Fruit fly (Drosophila melanogaster) whole organism, embryonic: ENCODE measurements around the gene CG15449.

Source experiments
- Adf1 ChIP-seq: fragments of 200-800 bp; sonication (Bioruptor generic); IDR thresholded peaks from 2 replicates; pipeline ENCODE4 v1.3.6; 2022; ENCODE audit warnings: missing biosample characterization, missing genetic modification characterization
- B-H1 ChIP-seq: fragments of 200-800 bp; sonication (Bioruptor generic); IDR thresholded peaks from 3 replicates; pipeline ENCODE4 v1.3.6; 2022; ENCODE audit warnings: missing biosample characterization, missing genetic modification characterization
- CG10979 ChIP-seq: fragments of 200-800 bp; sonication (Bioruptor generic); optimal IDR thresholded peaks from 2 replicates; lab custom pipeline; 2018; ENCODE audit warnings: missing biosample characterization, mild to moderate bottlenecking, missing genetic modification characterization, moderate library complexity
- CG12071 ChIP-seq: fragments of 200-800 bp; sonication (Bioruptor generic); optimal IDR thresholded peaks from 3 replicates; lab custom pipeline; 2018; ENCODE audit warnings: missing biosample characterization, mild to moderate bottlenecking, missing genetic modification characterization
- CG12659 ChIP-seq: fragments of 200-800 bp; sonication (Bioruptor generic); optimal IDR thresholded peaks from 3 replicates; lab custom pipeline; 2017; ENCODE audit warnings: mild to moderate bottlenecking, missing biosample characterization, missing genetic modification reagents, missing genetic modification characterization
- CG14014 ChIP-seq: fragments of 200-800 bp; sonication (Bioruptor generic); IDR thresholded peaks from 2 replicates; pipeline ENCODE4 v1.3.6; 2022; ENCODE audit warnings: missing biosample characterization, missing genetic modification characterization
- CG14710 ChIP-seq: fragments of 200-800 bp; sonication (Bioruptor generic); optimal IDR thresholded peaks from 3 replicates; lab custom pipeline; 2019; ENCODE audit warnings: missing biosample characterization, mild to moderate bottlenecking, missing genetic modification characterization, moderate library complexity
- CG16813 ChIP-seq: fragments of 200-800 bp; sonication (Bioruptor generic); IDR thresholded peaks from 3 replicates; pipeline ENCODE4 v1.3.6; 2022; ENCODE audit warnings: missing biosample characterization, missing genetic modification characterization; ENCODE audit not compliant: partially characterized antibody
- CG16863 ChIP-seq: fragments of 200-800 bp; sonication (Bioruptor generic); optimal IDR thresholded peaks from 3 replicates; lab custom pipeline; 2016; ENCODE audit warnings: missing biosample characterization, missing genetic modification characterization
- CG18619 ChIP-seq: fragments of 200-800 bp; sonication (Bioruptor generic); optimal IDR thresholded peaks from 3 replicates; lab custom pipeline; 2017; ENCODE audit warnings: missing biosample characterization, mild to moderate bottlenecking, missing genetic modification characterization
- CG2116 ChIP-seq: fragments of 200-800 bp; sonication (Bioruptor generic); optimal IDR thresholded peaks from 3 replicates; lab custom pipeline; 2018; ENCODE audit warnings: missing biosample characterization, mild to moderate bottlenecking, missing genetic modification characterization
- CG31365 ChIP-seq: fragments of 200-800 bp; sonication (Bioruptor generic); optimal IDR thresholded peaks from 2 replicates; lab custom pipeline; 2018; ENCODE audit warnings: missing biosample characterization, mild to moderate bottlenecking, missing genetic modification characterization
- CG32532 ChIP-seq: fragments of 200-800 bp; sonication (Bioruptor generic); IDR thresholded peaks from 2 replicates; pipeline ENCODE4 v1.3.6; 2022; ENCODE audit warnings: missing biosample characterization, missing genetic modification characterization
- CG32767 ChIP-seq: fragments of 200-800 bp; sonication (Bioruptor generic); IDR thresholded peaks from 2 replicates; pipeline ENCODE4 v1.3.6; 2022; ENCODE audit warnings: missing biosample characterization, missing genetic modification characterization
- CG3407 ChIP-seq: fragments of 200-800 bp; sonication (Bioruptor generic); optimal IDR thresholded peaks from 2 replicates; lab custom pipeline; 2018; ENCODE audit warnings: missing biosample characterization, mild to moderate bottlenecking, missing genetic modification characterization
- CG34224 ChIP-seq: fragments of 200-800 bp; sonication (Bioruptor generic); IDR thresholded peaks from 3 replicates; pipeline ENCODE4 v1.3.6; 2022; ENCODE audit warnings: missing biosample characterization, missing genetic modification characterization; ENCODE audit not compliant: partially characterized antibody
- CG6175 ChIP-seq: fragments of 200-800 bp; sonication (Bioruptor generic); IDR thresholded peaks from 3 replicates; pipeline ENCODE4 v1.3.6; 2022; ENCODE audit warnings: missing biosample characterization, missing genetic modification characterization
- CG6689 ChIP-seq: fragments of 200-800 bp; sonication (Bioruptor generic); IDR thresholded peaks from 2 replicates; pipeline ENCODE4 v1.3.6; 2022; ENCODE audit warnings: missing biosample characterization, missing genetic modification characterization
- CG6791 ChIP-seq: fragments of 200-800 bp; sonication (Bioruptor generic); IDR thresholded peaks from 3 replicates; pipeline ENCODE4 v1.3.6; 2022; ENCODE audit warnings: missing biosample characterization, missing genetic modification characterization; ENCODE audit not compliant: partially characterized antibody
- CG8290 ChIP-seq, 3 experiments: fragments of 200-800 bp; sonication (Bioruptor generic); optimal IDR thresholded peaks; 2 replicates each; lab custom pipeline; 2016 to 2019; ENCODE audit warnings: missing biosample characterization in 3 of 3, missing genetic modification characterization in 3 of 3, mild to moderate bottlenecking in 2 of 3, moderate library complexity in 1 of 3
- Chrac-16 ChIP-seq: fragments of 200-800 bp; sonication (Bioruptor generic); optimal IDR thresholded peaks from 3 replicates; lab custom pipeline; 2016; ENCODE audit warnings: missing biosample characterization, missing genetic modification characterization
- Dfd ChIP-seq, 2 experiments: fragments of >200 bp; optimal IDR thresholded peaks; 2 replicates each; lab custom pipeline; 2017; ENCODE audit warnings: missing biosample characterization in 2 of 2, missing genetic modification characterization in 2 of 2
- Doc2 ChIP-seq: fragments of 200-800 bp; sonication (Bioruptor generic); IDR thresholded peaks from 2 replicates; pipeline ENCODE4 v1.3.6; 2022; ENCODE audit warnings: missing biosample characterization, missing genetic modification characterization
- Dp ChIP-seq: fragments of 200-800 bp; sonication (Bioruptor generic); optimal IDR thresholded peaks from 2 replicates; lab custom pipeline; 2018; ENCODE audit warnings: missing biosample characterization, mild to moderate bottlenecking, missing genetic modification characterization, moderate library complexity
- Dref ChIP-seq: fragments of 200-800 bp; sonication (Bioruptor generic); IDR thresholded peaks from 2 replicates; pipeline ENCODE4 v1.3.6; 2022; ENCODE audit warnings: missing biosample characterization, missing genetic modification characterization
- Ets65A ChIP-seq: fragments of 200-800 bp; sonication (Bioruptor generic); peaks from one replicate; lab custom pipeline; 2016; ENCODE audit warnings: missing biosample characterization, missing genetic modification characterization
- HLH4C ChIP-seq: fragments of 200-800 bp; sonication (Bioruptor generic); IDR thresholded peaks from 3 replicates; pipeline ENCODE4 v1.3.6; 2022; ENCODE audit warnings: missing biosample characterization, missing genetic modification characterization; ENCODE audit not compliant: partially characterized antibody
- MESR4 ChIP-seq: fragments of 200-800 bp; sonication (Bioruptor generic); optimal IDR thresholded peaks from 2 replicates; lab custom pipeline; 2018; ENCODE audit warnings: missing biosample characterization, mild to moderate bottlenecking, missing genetic modification characterization, moderate library complexity
- Med ChIP-seq: fragments of 200-800 bp; sonication (Bioruptor generic); peaks from one replicate; lab custom pipeline; 2016; ENCODE audit warnings: missing biosample characterization, missing genetic modification characterization, mild to moderate bottlenecking, inconsistent platforms, moderate library complexity
- Opbp ChIP-seq: fragments of 200-800 bp; sonication (Bioruptor generic); IDR thresholded peaks from 3 replicates; pipeline ENCODE4 v1.3.6; 2022; ENCODE audit warnings: missing biosample characterization, missing genetic modification characterization; ENCODE audit not compliant: partially characterized antibody
- Ravus ChIP-seq: fragments of 200-800 bp; sonication (Bioruptor generic); IDR thresholded peaks from 2 replicates; pipeline ENCODE4 v1.3.6; 2022; ENCODE audit warnings: missing biosample characterization, missing genetic modification characterization
- ac ChIP-seq: fragments of 200-800 bp; sonication (Bioruptor generic); optimal IDR thresholded peaks from 3 replicates; lab custom pipeline; 2017; ENCODE audit warnings: missing biosample characterization, mild to moderate bottlenecking, missing genetic modification characterization
- ato ChIP-seq: fragments of 200-800 bp; sonication (Bioruptor generic); IDR thresholded peaks from 2 replicates; pipeline ENCODE4 v1.3.6; 2022; ENCODE audit warnings: missing biosample characterization, missing genetic modification characterization; ENCODE audit not compliant: partially characterized antibody
- fd102C ChIP-seq: fragments of 200-800 bp; sonication (Bioruptor generic); optimal IDR thresholded peaks from 2 replicates; lab custom pipeline; 2018; ENCODE audit warnings: missing biosample characterization, mild to moderate bottlenecking, missing genetic modification characterization, moderate library complexity
- gcm ChIP-seq: fragments of 200-800 bp; sonication (Bioruptor generic); optimal IDR thresholded peaks from 2 replicates; lab custom pipeline; 2019; ENCODE audit warnings: missing biosample characterization, mild to moderate bottlenecking, missing genetic modification characterization, moderate library complexity
- gfzf ChIP-seq: fragments of 200-800 bp; sonication (Bioruptor generic); optimal IDR thresholded peaks from 2 replicates; lab custom pipeline; 2016; ENCODE audit warnings: missing biosample characterization, mild to moderate bottlenecking, missing genetic modification characterization, moderate library complexity
- hbn ChIP-seq: fragments of 200-800 bp; sonication (Bioruptor generic); IDR thresholded peaks from 2 replicates; pipeline ENCODE4 v1.3.6; 2022; ENCODE audit warnings: missing biosample characterization, missing genetic modification characterization; ENCODE audit not compliant: partially characterized antibody
- inv ChIP-seq: fragments of 200-800 bp; sonication (Bioruptor generic); IDR thresholded peaks from 2 replicates; pipeline ENCODE4 v1.3.6; 2022; ENCODE audit warnings: missing biosample characterization, missing genetic modification characterization; ENCODE audit not compliant: partially characterized antibody
- knrl ChIP-seq: fragments of 200-800 bp; sonication (Bioruptor generic); IDR thresholded peaks from 3 replicates; pipeline ENCODE4 v1.3.6; 2022; ENCODE audit warnings: missing biosample characterization, missing genetic modification characterization; ENCODE audit not compliant: partially characterized antibody
- lab ChIP-seq: fragments of 200-800 bp; sonication (Bioruptor generic); optimal IDR thresholded peaks from 3 replicates; lab custom pipeline; 2017; ENCODE audit warnings: missing biosample characterization, missing genetic modification characterization, mild to moderate bottlenecking, moderate library complexity, missing genetic modification reagents
- nau ChIP-seq: fragments of 200-800 bp; sonication (Bioruptor generic); optimal IDR thresholded peaks from 3 replicates; lab custom pipeline; 2017; ENCODE audit warnings: missing biosample characterization, mild to moderate bottlenecking, missing genetic modification characterization, missing genetic modification reagents
- p53 ChIP-seq: fragments of 200-800 bp; sonication (Bioruptor generic); optimal IDR thresholded peaks from 2 replicates; lab custom pipeline; 2016; ENCODE audit warnings: missing biosample characterization, missing genetic modification characterization
- pzg ChIP-seq: fragments of 200-800 bp; sonication (Bioruptor generic); optimal IDR thresholded peaks from 3 replicates; lab custom pipeline; 2018; ENCODE audit warnings: missing biosample characterization, mild to moderate bottlenecking, missing genetic modification characterization, moderate library complexity
- stwl ChIP-seq: fragments of 200-800 bp; sonication (Bioruptor generic); optimal IDR thresholded peaks from 3 replicates; lab custom pipeline; 2018; ENCODE audit warnings: missing biosample characterization, mild to moderate bottlenecking, missing genetic modification characterization, moderate library complexity
- sug ChIP-seq: fragments of 200-800 bp; optimal IDR thresholded peaks from 2 replicates; lab custom pipeline; 2019; ENCODE audit warnings: missing biosample characterization, mild to moderate bottlenecking, missing genetic modification characterization, moderate library complexity
- tgo ChIP-seq: fragments of 200-800 bp; sonication (Bioruptor generic); IDR thresholded peaks from 3 replicates; pipeline ENCODE4 v1.3.6; 2022; ENCODE audit warnings: missing biosample characterization, missing genetic modification characterization
- unc-4 ChIP-seq: fragments of 200-800 bp; sonication (Bioruptor generic); IDR thresholded peaks from 2 replicates; pipeline ENCODE4 v1.3.6; 2022; ENCODE audit warnings: missing biosample characterization, missing genetic modification characterization; ENCODE audit not compliant: partially characterized antibody
- zen2 ChIP-seq: fragments of 200-800 bp; sonication (Bioruptor generic); IDR thresholded peaks from 3 replicates; pipeline ENCODE4 v1.3.6; 2022; ENCODE audit warnings: missing biosample characterization, missing genetic modification characterization; ENCODE audit not compliant: partially characterized antibody

Gene CG15449

DNA sequence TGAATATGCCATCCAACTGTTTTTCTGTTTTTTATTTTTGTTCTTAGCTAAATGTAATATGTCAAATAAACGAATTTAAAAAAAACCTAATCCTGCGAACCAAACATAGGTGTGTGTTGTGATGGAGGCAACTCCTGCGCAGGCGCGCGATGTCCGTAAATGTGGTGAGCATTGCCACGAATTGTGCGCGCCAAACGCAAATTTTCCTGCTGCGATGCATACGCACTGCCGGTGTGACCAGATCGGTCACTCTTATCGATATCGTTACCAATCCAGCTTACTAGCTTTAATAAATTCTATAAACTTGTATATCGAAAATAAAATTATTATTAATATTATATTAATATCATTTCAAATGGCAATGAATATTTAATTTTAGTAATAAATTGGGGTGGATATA lies 5.8 kb downstream of the CG15449 start (continued):
- no peak for TF ChIP-seq zen2
- peak; percentile 9 for TF ChIP-seq pzg (GFP tag; lab: Kevin White, UChicago)
- no peak for TF ChIP-seq CG32532 (GFP tag; lab: Robert Waterston, UW)
- TF ChIP-seq stwl: peak; percentile 37
- TF ChIP-seq Doc2 (GFP tag; lab: Robert Waterston, UW): no peak
- TF ChIP-seq CG6791: peak; percentile 63; the same call in 1 of the 3 replicates
- TF ChIP-seq tgo (GFP tag; lab: Robert Waterston, UW): no peak
- no peak for TF ChIP-seq ac
- peak; percentile 19 for TF ChIP-seq Dp (GFP tag; lab: Kevin White, UChicago)
- TF ChIP-seq B-H1 (GFP tag; lab: Robert Waterston, UW): no peak
- peak; percentile 13; the same call in 1 of the 2 replicates for TF ChIP-seq hbn (GFP tag; lab: Robert Waterston, UW)
- TF ChIP-seq CG6175 (GFP tag; lab: Robert Waterston, UW): no peak

- TF ChIP-seq Med: peak; percentile 16
- TF ChIP-seq Dfd (GFP tag; optimal IDR thresholded peaks at IDR 0.05; lab: Kevin White, UChicago): no peak
- no peak for TF ChIP-seq Chrac-16
- 0 out of 3 replicates have a peak, but pooled peaks have one; percentile 43 for TF ChIP-seq Opbp
- TF ChIP-seq Ets65A (GFP tag; lab: Kevin White, UChicago): no peak
- no peak for TF ChIP-seq CG12071 (GFP tag; lab: Kevin White, UChicago)
- TF ChIP-seq inv (GFP tag; lab: Robert Waterston, UW): peak; percentile 53
- peak; percentile 21 for TF ChIP-seq CG12659 (GFP tag; lab: Kevin White, UChicago)
- no peak for TF ChIP-seq Adf1 (GFP tag; lab: Robert Waterston, UW)
- no peak for TF ChIP-seq CG6689 (GFP tag; lab: Robert Waterston, UW)
- TF ChIP-seq CG3407 (GFP tag; lab: Kevin White, UChicago): no peak
- TF ChIP-seq unc-4 (GFP tag; lab: Robert Waterston, UW): peak; percentile 43; the same call in 1 of the 2 replicates
- no peak for TF ChIP-seq CG31365 (tag; lab: Kevin White, UChicago)
- TF ChIP-seq nau: no peak
- no peak for TF ChIP-seq p53
- TF ChIP-seq ato (GFP tag; lab: Robert Waterston, UW): no peak
- TF ChIP-seq HLH4C (GFP tag; lab: Robert Waterston, UW): peak; percentile 51
- TF ChIP-seq lab (GFP tag; lab: Kevin White, UChicago): no peak
- no peak for TF ChIP-seq Ravus (GFP tag; lab: Robert Waterston, UW)
- TF ChIP-seq CG16813 (GFP tag; lab: Robert Waterston, UW): peak; percentile 27; the same call in 1 of the 3 replicates
- TF ChIP-seq CG18619 (GFP tag; lab: Kevin White, UChicago): no peak
- peak; percentile 45 for TF ChIP-seq CG2116 (GFP tag; lab: Kevin White, UChicago)
- peak; percentile 67 for TF ChIP-seq stwl
- TF ChIP-seq CG10979 (tag; lab: Kevin White, UChicago): no peak
- no peak for TF ChIP-seq gcm (GFP tag; lab: Kevin White, UChicago)
- no peak for TF ChIP-seq CG32767 (GFP tag; lab: Robert Waterston, UW)
- TF ChIP-seq gfzf (GFP tag; lab: Kevin White, UChicago): peak; percentile 57
- no peak for TF ChIP-seq CG16863 (GFP tag; lab: Kevin White, UChicago)
- peak; percentile 64 for TF ChIP-seq MESR4 (GFP tag; lab: Kevin White, UChicago)
- TF ChIP-seq CG8290 (GFP tag; optimal IDR thresholded peaks at IDR 0.05; lab: Kevin White, UChicago): peak; percentile 40
- TF ChIP-seq CG8290 (tag; optimal IDR thresholded peaks at IDR 0.05; lab: Kevin White, UChicago): peak in 1 of 2 experiments; percentile 10
- no peak for TF ChIP-seq fd102C (GFP tag; lab: Kevin White, UChicago)
- no peak for TF ChIP-seq sug (tag; lab: Kevin White, UChicago)
- TF ChIP-seq knrl (GFP tag; lab: Robert Waterston, UW): no peak; the same call in 2 of the 3 replicates
- TF ChIP-seq CG14710 (tag; lab: Kevin White, UChicago): peak; percentile 18
- TF ChIP-seq CG34224 (GFP tag; lab: Robert Waterston, UW): peak; percentile 45; the same call in 2 of the 3 replicates
- no peak for TF ChIP-seq CG14014 (GFP tag; lab: Robert Waterston, UW)
- TF ChIP-seq Dref (GFP tag; lab: Robert Waterston, UW): peak; percentile 64
These were observed 8.6 kb downstream of the CG15449 start, which contains the start of gene CG1529 for dm6 chrX:21031819-21032261. Gene CG1529 (minus strand): TSS chrX:21031950.
